Fruit fly (Drosophila melanogaster): ENCODE results near the gene emei.

emei gene

DNA sequence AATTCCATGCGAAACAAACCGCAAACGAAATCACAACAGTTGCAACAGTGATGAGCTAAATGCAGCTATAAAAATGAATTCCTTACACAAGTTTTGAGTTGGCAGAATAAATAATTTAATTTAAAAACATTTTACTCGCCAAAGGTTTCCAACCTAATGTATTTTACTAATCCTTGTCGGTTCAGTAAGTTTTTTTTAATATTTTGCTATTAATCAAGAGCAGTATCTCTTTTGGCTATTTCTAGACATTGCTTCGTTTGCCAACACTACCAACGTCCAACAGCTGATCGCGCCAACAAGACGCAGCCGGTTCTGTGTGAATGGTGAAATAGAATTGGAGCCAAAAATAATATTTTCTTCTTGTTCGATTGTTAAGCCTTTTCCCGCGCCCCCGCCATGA is 44.8 kb upstream of the emei start, which contains the start of the genes CG32075, CG45101 and SuUR (continued):
- TF ChIP-seq fd96Cb (tag; optimal IDR thresholded peaks at IDR 0.05) (peak; percentile 83), lola (GFP tag; optimal IDR thresholded peaks at IDR 0.05) (peak in 1 of 3 experiments; percentile 86), CG10543 (GFP tag; optimal IDR thresholded peaks at IDR 0.05) (peak; percentile 90), trh (GFP tag; optimal IDR thresholded peaks at IDR 0.05) (peak; percentile 68), odd (GFP tag; optimal IDR thresholded peaks at IDR 0.05) (peak; percentile 52), CG6689 (GFP tag; IDR thresholded peaks at IDR 0.05) (peak; percentile 88), cwo (GFP tag; optimal IDR thresholded peaks at IDR 0.05) (peak; percentile 64), CG10979 (tag; optimal IDR thresholded peaks at IDR 0.05) (peak; percentile 76), gfzf (GFP tag; optimal IDR thresholded peaks at IDR 0.05) (peak; percentile 5), dmrt11E (tag; optimal IDR thresholded peaks at IDR 0.05) (peak; percentile 84), CG8388 (GFP tag; optimal IDR thresholded peaks at IDR 0.05) (peak; percentile 82), lilli (GFP tag; optimal IDR thresholded peaks at IDR 0.05) (peak; percentile 95), Poxn (GFP tag; IDR thresholded peaks at IDR 0.05) (peak; percentile 34; the same call in 1 of the 2 replicates), inv (GFP tag; IDR thresholded peaks at IDR 0.05; ENCODE audit: partially characterized antibody) (no peak), CG33557 (GFP tag; optimal IDR thresholded peaks at IDR 0.05) (peak; percentile 71), ind (GFP tag; optimal IDR thresholded peaks at IDR 0.05) (peak; percentile 89), Spps (tag; optimal IDR thresholded peaks at IDR 0.05) (peak; percentile 76), CG8765 (GFP tag; IDR thresholded peaks at IDR 0.05) (peak; percentile 75), CG7745 (tag; optimal IDR thresholded peaks at IDR 0.05) (no peak), otp (GFP tag; IDR thresholded peaks at IDR 0.05) (peak; percentile 78; the same call in 2 of the 3 replicates), CG10462 (GFP tag; optimal IDR thresholded peaks at IDR 0.05) (peak; percentile 76), shn (GFP tag; optimal IDR thresholded peaks at IDR 0.05) (peak; percentile 92), seq (GFP tag; IDR thresholded peaks at IDR 0.05) (peak; percentile 79), h (optimal IDR thresholded peaks at IDR 0.05) (no peak), stc (GFP tag; IDR thresholded peaks at IDR 0.05) (peak; percentile 85), Rx (GFP tag; IDR thresholded peaks at IDR 0.05) (peak; percentile 77), CG17912 (GFP tag; optimal IDR thresholded peaks at IDR 0.05) (peak; percentile 41), prd (optimal IDR thresholded peaks at IDR 0.05) (no peak), prd (GFP tag; IDR thresholded peaks at IDR 0.05) (peak; percentile 95), vvl (GFP tag; IDR thresholded peaks at IDR 0.05) (peak; percentile 91), z (GFP tag; IDR thresholded peaks at IDR 0.05) (no peak), ewg (GFP tag; optimal IDR thresholded peaks at IDR 0.05) (peak; percentile 76), NC2α (GFP tag; optimal IDR thresholded peaks at IDR 0.05) (peak; percentile 70), CG15601 (tag; optimal IDR thresholded peaks at IDR 0.05) (peak; percentile 77), phol (tag; optimal IDR thresholded peaks at IDR 0.05) (peak; percentile 90), Vsx1 (GFP tag; optimal IDR thresholded peaks at IDR 0.05) (peak; percentile 59), ci (GFP tag; IDR thresholded peaks at IDR 0.05) (peak; percentile 87; the same call in 2 of the 3 replicates), Hr78 (GFP tag; optimal IDR thresholded peaks at IDR 0.05) (no peak), ase (GFP tag; IDR thresholded peaks at IDR 0.05) (peak; percentile 86), so (GFP tag; IDR thresholded peaks at IDR 0.05) (peak; percentile 78; the same call in 2 of the 3 replicates), Mad (GFP tag; optimal IDR thresholded peaks at IDR 0.05) (peak; percentile 90), CG3163 (GFP tag; optimal IDR thresholded peaks at IDR 0.05) (peak; percentile 71), zfh1 (GFP tag; IDR thresholded peaks at IDR 0.05) (peak; percentile 92), tna (GFP tag; IDR thresholded peaks at IDR 0.05; ENCODE audit: partially characterized antibody) (no peak), Dip3 (GFP tag; optimal IDR thresholded peaks at IDR 0.05) (peak; percentile 91), Gsc (GFP tag; IDR thresholded peaks at IDR 0.05) (peak; percentile 39; the same call in 1 of the 2 replicates), CG11696 (GFP tag; IDR thresholded peaks at IDR 0.05) (peak; percentile 41; the same call in 1 of the 2 replicates), Blimp-1 (GFP tag; optimal IDR thresholded peaks at IDR 0.05) (no peak), CG12299 (tag; optimal IDR thresholded peaks at IDR 0.05) (peak; percentile 61), zen (tag; optimal IDR thresholded peaks at IDR 0.05) (peak; percentile 83), Ets65A (GFP tag) (peak; percentile 99)
